Fruit fly (Drosophila melanogaster): ENCODE data around the gene CG4596.

CG4596 gene

dm6 chr3R:10878628-10879027, 5.8 kb downstream of the CG4596 start:
- TF ChIP-seq rn (GFP tag; IDR thresholded peaks at IDR 0.05), result no peak
- no peak for TF ChIP-seq CG14655 (GFP tag; optimal IDR thresholded peaks at IDR 0.05)
- TF ChIP-seq Snoo (tag; optimal IDR thresholded peaks at IDR 0.05), result no peak
- TF ChIP-seq Pif1A (GFP tag; optimal IDR thresholded peaks at IDR 0.05), result no peak
- TF ChIP-seq CG8159 (tag; optimal IDR thresholded peaks at IDR 0.05), result no peak
- no peak for TF ChIP-seq Ets98B (GFP tag; IDR thresholded peaks at IDR 0.05)
- TF ChIP-seq CG9948 (tag; optimal IDR thresholded peaks at IDR 0.05), result no peak
- no peak for TF ChIP-seq CG12605 (GFP tag; IDR thresholded peaks at IDR 0.05)
- TF ChIP-seq CG15710 (tag; optimal IDR thresholded peaks at IDR 0.05), result no peak
- TF ChIP-seq CG4496 (GFP tag; IDR thresholded peaks at IDR 0.05), result no peak
- no peak for TF ChIP-seq EcR (GFP tag; optimal IDR thresholded peaks at IDR 0.05)
- no peak for TF ChIP-seq CG8301 (tag; optimal IDR thresholded peaks at IDR 0.05)
- no peak for TF ChIP-seq CG17806 (tag; optimal IDR thresholded peaks at IDR 0.05)
- no peak for TF ChIP-seq CG10348 (GFP tag; IDR thresholded peaks at IDR 0.05)
- TF ChIP-seq CG13204 (GFP tag; optimal IDR thresholded peaks at IDR 0.05), result no peak
- no peak for TF ChIP-seq CG32121 (GFP tag; IDR thresholded peaks at IDR 0.05)
- no peak for TF ChIP-seq Pif1B (GFP tag; optimal IDR thresholded peaks at IDR 0.05)

dm6 chr3R:10879219-10879618, 6.4 kb downstream of the CG4596 start, which contains the start of gene CG14695:
Gene CG14695 (minus strand): TSS chr3R:10879319.
- TF ChIP-seq CG32121 (GFP tag; IDR thresholded peaks at IDR 0.05) (no peak), fd96Ca (GFP tag; IDR thresholded peaks at IDR 0.05) (no peak), CG4496 (GFP tag; IDR thresholded peaks at IDR 0.05) (no peak), CG34367 (tag; optimal IDR thresholded peaks at IDR 0.05) (no peak), EcR (GFP tag; optimal IDR thresholded peaks at IDR 0.05) (no peak), CG8159 (tag; optimal IDR thresholded peaks at IDR 0.05) (no peak), CG8301 (tag; optimal IDR thresholded peaks at IDR 0.05) (no peak), D1 (tag; optimal IDR thresholded peaks at IDR 0.05) (no peak), CG14655 (GFP tag; optimal IDR thresholded peaks at IDR 0.05) (no peak), CG12605 (GFP tag; IDR thresholded peaks at IDR 0.05) (no peak), gl (tag; optimal IDR thresholded peaks at IDR 0.05) (no peak), CG9948 (tag; optimal IDR thresholded peaks at IDR 0.05) (no peak), Pif1B (GFP tag; optimal IDR thresholded peaks at IDR 0.05) (no peak), Pif1A (GFP tag; optimal IDR thresholded peaks at IDR 0.05) (no peak), rn (GFP tag; IDR thresholded peaks at IDR 0.05) (no peak), Snoo (tag; optimal IDR thresholded peaks at IDR 0.05) (no peak), CG13204 (GFP tag; optimal IDR thresholded peaks at IDR 0.05) (no peak), CG10348 (GFP tag; IDR thresholded peaks at IDR 0.05) (no peak), CG17806 (tag; optimal IDR thresholded peaks at IDR 0.05) (no peak), CG15710 (tag; optimal IDR thresholded peaks at IDR 0.05) (no peak)

dm6 chr3R:10881824-10882559, 9.2 kb downstream of the CG4596 start, which contains the start of gene Tpc1:
Gene Tpc1 (minus strand): TSS chr3R:10882188.
- peak; percentile 61 for TF ChIP-seq Snoo (tag; optimal IDR thresholded peaks at IDR 0.05)
- TF ChIP-seq CG14655 (GFP tag; optimal IDR thresholded peaks at IDR 0.05), result no peak
- TF ChIP-seq CG8159 (tag; optimal IDR thresholded peaks at IDR 0.05), result no peak
- no peak for TF ChIP-seq CG10348 (GFP tag; IDR thresholded peaks at IDR 0.05)
- TF ChIP-seq CG17806 (tag; optimal IDR thresholded peaks at IDR 0.05), result no peak
- no peak for TF ChIP-seq Pif1A (GFP tag; optimal IDR thresholded peaks at IDR 0.05)
- peak; percentile 4 for TF ChIP-seq CG8301 (tag; optimal IDR thresholded peaks at IDR 0.05)
- TF ChIP-seq CG34367 (tag; optimal IDR thresholded peaks at IDR 0.05), result no peak
- peak; percentile 5 for TF ChIP-seq CG15710 (tag; optimal IDR thresholded peaks at IDR 0.05)
- TF ChIP-seq Ets98B (GFP tag; IDR thresholded peaks at IDR 0.05), result peak; percentile 27; the same call in 1 of the 2 replicates
- no peak for TF ChIP-seq CG32121 (GFP tag; IDR thresholded peaks at IDR 0.05)
- peak; percentile 53 for TF ChIP-seq EcR (GFP tag; optimal IDR thresholded peaks at IDR 0.05)
- peak; percentile 95 for TF ChIP-seq CG13204 (GFP tag; optimal IDR thresholded peaks at IDR 0.05)
- TF ChIP-seq CG12605 (GFP tag; IDR thresholded peaks at IDR 0.05), result no peak; the same call in 1 of the 2 replicates
- TF ChIP-seq D1 (tag; optimal IDR thresholded peaks at IDR 0.05), result no peak

dm6 chr3R:10884031-10884677, 11.3 kb downstream of the CG4596 start:
- no peak for TF ChIP-seq CG9948 (tag; optimal IDR thresholded peaks at IDR 0.05)
- TF ChIP-seq Pif1A (GFP tag; optimal IDR thresholded peaks at IDR 0.05), result no peak
- peak; percentile 68 for TF ChIP-seq CG4496 (GFP tag; IDR thresholded peaks at IDR 0.05)
- peak; percentile 27; the same call in 1 of the 3 replicates for TF ChIP-seq fd96Ca (GFP tag; IDR thresholded peaks at IDR 0.05)
- peak; percentile 38; the same call in 1 of the 2 replicates for TF ChIP-seq Ets98B (GFP tag; IDR thresholded peaks at IDR 0.05)
- peak; percentile 59 for TF ChIP-seq CG32121 (GFP tag; IDR thresholded peaks at IDR 0.05)
- no peak for TF ChIP-seq Snoo (tag; optimal IDR thresholded peaks at IDR 0.05)
- TF ChIP-seq CG12605 (GFP tag; IDR thresholded peaks at IDR 0.05), result 0 out of 2 replicates have a peak, but pooled peaks have one; percentile 19
- TF ChIP-seq CG34367 (tag; optimal IDR thresholded peaks at IDR 0.05), result no peak

- TF ChIP-seq EcR (GFP tag; optimal IDR thresholded peaks at IDR 0.05) (no peak), CG13204 (GFP tag; optimal IDR thresholded peaks at IDR 0.05) (no peak), CG17806 (tag; optimal IDR thresholded peaks at IDR 0.05) (no peak), CG9948 (tag; optimal IDR thresholded peaks at IDR 0.05) (no peak), CG15710 (tag; optimal IDR thresholded peaks at IDR 0.05) (no peak), CG14655 (GFP tag; optimal IDR thresholded peaks at IDR 0.05) (no peak), Ets98B (GFP tag; IDR thresholded peaks at IDR 0.05) (no peak), CG34367 (tag; optimal IDR thresholded peaks at IDR 0.05) (no peak), CG8301 (tag; optimal IDR thresholded peaks at IDR 0.05) (no peak), CG4496 (GFP tag; IDR thresholded peaks at IDR 0.05) (no peak), rn (GFP tag; IDR thresholded peaks at IDR 0.05) (no peak), Snoo (tag; optimal IDR thresholded peaks at IDR 0.05) (no peak), Pif1A (GFP tag; optimal IDR thresholded peaks at IDR 0.05) (no peak), Pif1B (GFP tag; optimal IDR thresholded peaks at IDR 0.05) (no peak), D1 (tag; optimal IDR thresholded peaks at IDR 0.05) (no peak), fd96Ca (GFP tag; IDR thresholded peaks at IDR 0.05) (no peak)
These were observed 12.0 kb downstream of the CG4596 start, which contains the start of gene CG14696 for dm6 chr3R:10884678-10885421. Gene CG14696 (minus strand): TSS chr3R:10885001.

Data from whole organism, pupa.